Worm (Caenorhabditis elegans): ENCODE measurements around the gene prp-38.

- TF ChIP-seq eyg-1 (tag; optimal IDR thresholded peaks at IDR 0.05), result no peak
- TF ChIP-seq tbx-2 (tag; optimal IDR thresholded peaks at IDR 0.05), result no peak
- no peak for TF ChIP-seq ceh-9 (tag; optimal IDR thresholded peaks at IDR 0.05)
- no peak for TF ChIP-seq dve-1 (tag; optimal IDR thresholded peaks at IDR 0.05)
- no peak for TF ChIP-seq mec-3 (tag; optimal IDR thresholded peaks at IDR 0.05; ENCODE audit: borderline replicate concordance)
- no peak for TF ChIP-seq C38D4.7 (GFP tag; optimal IDR thresholded peaks at IDR 0.05)
- no peak for TF ChIP-seq ztf-16 (tag; optimal IDR thresholded peaks at IDR 0.05)
Measured at ce11 chrV:10804374-10804773, 1.5 kb downstream of the prp-38 start, which contains the start of gene secs-1.
